Fruit fly (Drosophila melanogaster) whole organism, adult: ENCODE measurements around the gene Best4.

Experiments
- CG12768 ChIP-seq: fragments of 200-800 bp; sonication (Bioruptor generic); optimal IDR thresholded peaks from 2 replicates; lab custom pipeline; 2017; ENCODE audit warnings: missing biosample characterization, missing genetic modification characterization, mild to moderate bottlenecking, moderate library complexity, missing genetic modification reagents
- CG14711 ChIP-seq: fragments of 200-800 bp; sonication (Bioruptor generic); optimal IDR thresholded peaks from 2 replicates; lab custom pipeline; 2018; ENCODE audit warnings: missing biosample characterization, mild to moderate bottlenecking, missing genetic modification characterization, moderate library complexity
- CG33017 ChIP-seq: fragments of 200-800 bp; sonication (Bioruptor generic); optimal IDR thresholded peaks from 2 replicates; lab custom pipeline; 2018; ENCODE audit warnings: missing biosample characterization, mild to moderate bottlenecking, missing genetic modification characterization, moderate library complexity
- CG5204 ChIP-seq: fragments of 200-800 bp; sonication (Bioruptor generic); optimal IDR thresholded peaks from 2 replicates; lab custom pipeline; 2016; ENCODE audit warnings: missing biosample characterization, missing genetic modification characterization
- CG7101 ChIP-seq: fragments of 200-800 bp; sonication (Bioruptor generic); optimal IDR thresholded peaks from 2 replicates; lab custom pipeline; 2018; ENCODE audit warnings: missing biosample characterization, mild to moderate bottlenecking, missing genetic modification characterization, moderate library complexity
- Mnt ChIP-seq: fragments of 200-800 bp; sonication (Bioruptor generic); optimal IDR thresholded peaks from 2 replicates; lab custom pipeline; 2016; ENCODE audit warnings: missing biosample characterization, mild to moderate bottlenecking, missing genetic modification characterization
- bab1 ChIP-seq: fragments of 200-800 bp; sonication (Bioruptor generic); optimal IDR thresholded peaks from 3 replicates; lab custom pipeline; 2019; ENCODE audit warnings: missing biosample characterization, mild to moderate bottlenecking, missing genetic modification characterization, moderate library complexity
- cnc ChIP-seq, 2 experiments: fragments of >200 bp; optimal IDR thresholded peaks; 2 replicates each; lab custom pipeline; 2017
- kay ChIP-seq: fragments of 200-800 bp; sonication (Bioruptor generic); peaks from one replicate; lab custom pipeline; 2016; ENCODE audit warnings: missing biosample characterization, missing genetic modification characterization, borderline replicate concordance
- pad ChIP-seq: fragments of 200-800 bp; sonication (Bioruptor generic); optimal IDR thresholded peaks from 3 replicates; lab custom pipeline; 2017; ENCODE audit warnings: missing biosample characterization, missing genetic modification characterization, mild to moderate bottlenecking, moderate library complexity, missing genetic modification reagents

DNA sequence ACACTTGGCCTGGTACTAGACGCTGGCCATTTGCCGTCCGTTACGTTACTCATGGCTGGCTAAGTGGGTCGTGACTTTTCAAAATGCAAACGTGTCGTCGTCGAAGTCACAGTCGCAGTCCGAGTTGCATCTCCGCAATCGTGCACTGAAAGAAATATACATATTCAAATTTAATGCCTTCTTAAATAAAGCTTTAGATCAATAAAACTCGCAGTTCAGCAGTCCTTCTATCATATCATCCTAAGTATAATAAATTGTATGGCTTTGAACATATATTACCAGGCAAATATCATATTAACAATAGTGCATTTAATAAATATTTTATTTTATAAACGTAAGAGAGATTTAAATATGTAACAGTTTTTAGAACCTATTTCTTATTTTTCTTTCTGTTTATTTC, 49.0 kb upstream of the Best4 start:
- TF ChIP-seq CG7101 (no peak), CG14711 (no peak), CG33017 (tag; lab: Kevin White, UChicago) (no peak), kay (GFP tag; lab: Kevin White, UChicago) (no peak), cnc (optimal IDR thresholded peaks at IDR 0.05; lab: Kevin White, UChicago) (no peak), CG12768 (GFP tag; lab: Kevin White, UChicago) (no peak), Mnt (GFP tag; lab: Kevin White, UChicago) (no peak), pad (GFP tag; lab: Kevin White, UChicago) (no peak), bab1 (GFP tag; lab: Kevin White, UChicago) (no peak), CG5204 (GFP tag; lab: Kevin White, UChicago) (no peak)
